Worm (Caenorhabditis elegans) whole organism, young adult: Measurements from ENCODE around the gene aat-8.
A peak's percentile ranks its signal among the peaks of the same experiment; 100 is the strongest.

Experiments used
- F23B12.7 ChIP-seq: sonication (generic microtip); optimal IDR thresholded peaks from 2 replicates; lab custom pipeline; 2017; ENCODE audit warnings: missing genetic modification characterization, mild to moderate bottlenecking, missing compliant biosample characterization, antibody characterized with exemption, moderate library complexity; ENCODE audit not compliant: insufficient read depth
- T26A5.8 ChIP-seq: sonication (generic microtip); optimal IDR thresholded peaks from 2 replicates; lab custom pipeline; 2016; ENCODE audit warnings: missing genetic modification characterization, missing compliant biosample characterization
- ama-1 ChIP-seq, 3 experiments: fragments of 150-350 bp in 1 of 3; sonication (generic microtip) in 2 of 3; optimal IDR thresholded peaks; 2 replicates each; lab custom pipeline; 2014 to 2018; ENCODE audit warnings: missing biosample characterization in 2 of 3, missing genetic modification characterization in 2 of 3, missing genetic modification reagents in 2 of 3
- aptf-3 ChIP-seq: fragments of 200-800 bp; sonication (Bioruptor generic); IDR thresholded peaks from 2 replicates; pipeline ENCODE4 v1.3.6; 2022; ENCODE audit warnings: missing genetic modification characterization, missing compliant biosample characterization
- ceh-79 ChIP-seq: sonication (generic microtip); optimal IDR thresholded peaks from 2 replicates; lab custom pipeline; 2017; ENCODE audit warnings: mild to moderate bottlenecking, missing genetic modification characterization, missing compliant biosample characterization
- pha-4 ChIP-seq: fragments of 150-350 bp; sonication (generic microtip); optimal IDR thresholded peaks from 2 replicates; lab custom pipeline; 2014; ENCODE audit warnings: missing biosample characterization, missing genetic modification reagents, missing genetic modification characterization
- unc-130 ChIP-seq: sonication (generic microtip); optimal IDR thresholded peaks from 2 replicates; lab custom pipeline; 2016; ENCODE audit warnings: missing genetic modification reagents, missing genetic modification characterization, missing compliant biosample characterization
- unc-62 ChIP-seq: fragments of 150-350 bp; optimal IDR thresholded peaks from 2 replicates; lab custom pipeline; 2014; ENCODE audit warnings: missing biosample characterization, missing genetic modification reagents, missing genetic modification characterization
- ztf-25 ChIP-seq: fragments of 200-800 bp; sonication (Bioruptor generic); IDR thresholded peaks from 2 replicates; pipeline ENCODE4 v1.3.6; 2022; ENCODE audit warnings: missing genetic modification reagents, missing genetic modification characterization, missing compliant biosample characterization

DNA sequence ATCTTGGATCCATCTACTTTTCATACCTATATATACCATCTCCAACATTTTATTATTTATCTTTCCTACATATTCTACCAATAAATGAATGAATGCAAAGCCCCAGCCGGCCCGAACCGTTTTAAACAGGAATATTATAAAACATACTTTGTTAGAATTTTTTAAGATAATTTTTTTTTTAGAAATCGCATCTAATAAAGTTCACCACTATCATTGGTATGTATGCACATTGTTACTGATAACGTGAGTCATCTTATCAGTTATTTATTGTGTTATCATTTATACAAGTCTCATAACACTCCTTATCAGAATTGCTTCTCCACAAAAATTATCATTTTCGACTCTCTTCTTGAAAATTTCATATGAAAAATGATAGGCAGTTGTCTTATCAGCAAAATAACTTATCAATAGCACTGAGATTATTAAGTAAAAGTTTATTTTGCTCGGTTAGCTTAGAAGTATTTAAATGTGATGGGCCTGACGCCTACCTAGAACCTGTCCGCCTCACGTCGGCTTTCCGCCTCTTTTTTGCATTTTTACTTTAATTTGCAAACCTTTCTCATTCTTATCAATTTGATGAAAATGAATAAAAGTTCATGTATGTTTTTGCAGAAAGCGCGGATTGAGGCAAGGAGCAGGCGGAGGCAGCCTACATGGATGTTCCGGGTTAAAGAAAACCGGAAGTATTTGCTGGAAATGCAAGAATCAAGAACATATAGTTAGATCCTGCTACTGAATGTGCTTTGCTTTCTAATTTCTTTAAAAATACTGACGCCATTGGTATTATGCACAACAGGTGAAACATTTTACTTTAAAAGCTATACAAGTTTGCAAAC lies 35.1 kb upstream of the aat-8 start, which contains the start of gene srz-62:
- TF ChIP-seq ztf-25 (GFP tag; lab: Robert Waterston, UW) (no peak), unc-62 (GFP tag; lab: Kevin White, UChicago) (peak; percentile 88), F23B12.7 (tag; lab: Kevin White, UChicago) (no peak), ama-1 (optimal IDR thresholded peaks at IDR 0.05; lab: Kevin White, UChicago) (no peak), ama-1 (GFP tag; optimal IDR thresholded peaks at IDR 0.05; lab: Kevin White, UChicago) (no peak), T26A5.8 (tag; lab: Kevin White, UChicago) (no peak), ceh-79 (no peak), unc-130 (GFP tag; lab: Kevin White, UChicago) (no peak), aptf-3 (no peak), pha-4 (tag; lab: Kevin White, UChicago) (no peak)
